Worm (Caenorhabditis elegans): ENCODE data around the gene fbxa-108.
"Not testable (repeated sequence)": the region's sequence is repeated elsewhere in the genome, so short reads cannot be mapped to it uniquely, and the experiment has no call there.

Gene fbxa-108

ce11 chrV:17620266-17620665 is 38.9 kb downstream of the fbxa-108 start, which contains the start of gene Y6G8.8:
TSS of gene Y6G8.8 (plus strand) at chrV:17620566.
- TF ChIP-seq dao-5 (tag; optimal IDR thresholded peaks at IDR 0.05) (no peak), W03F9.2 (tag; optimal IDR thresholded peaks at IDR 0.05) (no peak), him-1 (tag; optimal IDR thresholded peaks at IDR 0.05) (no peak)

ce11 chrV:17616807-17617206 is 42.4 kb downstream of the fbxa-108 start, which contains the start of gene Y6G8.6:
TSS of gene Y6G8.6 (minus strand) at chrV:17616904.
- TF ChIP-seq him-1 (tag; optimal IDR thresholded peaks at IDR 0.05) (no peak), dao-5 (tag; optimal IDR thresholded peaks at IDR 0.05) (no peak), W03F9.2 (tag; optimal IDR thresholded peaks at IDR 0.05) (no peak)

- no peak for TF ChIP-seq dao-5 (tag; optimal IDR thresholded peaks at IDR 0.05)
- no peak for TF ChIP-seq him-1 (tag; optimal IDR thresholded peaks at IDR 0.05)
- TF ChIP-seq W03F9.2 (tag; optimal IDR thresholded peaks at IDR 0.05), result no peak
These were observed 43.6 kb downstream of the fbxa-108 start, which contains the start of gene Y6G8.5 for ce11 chrV:17615609-17616008. TSS of gene Y6G8.5 (minus strand) at chrV:17615709.

ce11 chrV:17614251-17614650 is 44.9 kb downstream of the fbxa-108 start, which contains the start of gene Y6G8.14:
TSS of gene Y6G8.14 (minus strand) at chrV:17614351.
- no peak for TF ChIP-seq W03F9.2 (tag; optimal IDR thresholded peaks at IDR 0.05)
- no peak for TF ChIP-seq him-1 (tag; optimal IDR thresholded peaks at IDR 0.05)
- TF ChIP-seq dao-5 (tag; optimal IDR thresholded peaks at IDR 0.05), result no peak

- TF ChIP-seq W03F9.2, him-1, dao-5 (tag; optimal IDR thresholded peaks at IDR 0.05): not testable (repeated sequence)
These were observed 48.7 kb downstream of the fbxa-108 start, which contains the start of gene Y6G8.15 for ce11 chrV:17610503-17610902. TSS of gene Y6G8.15 (minus strand) at chrV:17610603.

ce11 chrV:17607797-17608196 is 51.4 kb downstream of the fbxa-108 start, which contains the start of gene srz-91:
TSS of gene srz-91 (plus strand) at chrV:17608097.
- no peak for TF ChIP-seq W03F9.2 (tag; optimal IDR thresholded peaks at IDR 0.05)
- no peak for TF ChIP-seq dao-5 (tag; optimal IDR thresholded peaks at IDR 0.05)
- TF ChIP-seq him-1 (tag; optimal IDR thresholded peaks at IDR 0.05), result no peak

Data from whole organism, L4/young adult.